Worm (Caenorhabditis elegans): Measurements from ENCODE around the gene ZK637.15.
A peak's percentile ranks its signal among the peaks of the same experiment; 100 is the strongest.

The ZK637.15 gene

ce11 chrIII:8888956-8889355, 30.9 kb upstream of the ZK637.15 start, which contains the start of gene ZK637.14:
Gene ZK637.14 (minus strand): TSS chrIII:8889156.
- TF ChIP-seq ztf-23 (GFP tag; IDR thresholded peaks at IDR 0.05) (peak; percentile 37; the same call in 1 of the 2 replicates), ztf-29 (GFP tag; IDR thresholded peaks at IDR 0.05) (no peak), tab-1 (GFP tag; IDR thresholded peaks at IDR 0.05) (no peak), ref-1 (GFP tag; conservative IDR thresholded peaks at IDR 0.05) (no peak), cog-1 (tag; optimal IDR thresholded peaks at IDR 0.05) (peak; percentile 16)

ce11 chrIII:8889931-8890330, 30.0 kb upstream of the ZK637.15 start, which contains the start of gene lnkn-1:
Gene lnkn-1 (plus strand): TSS chrIII:8890231.
- no peak for TF ChIP-seq cog-1 (tag; optimal IDR thresholded peaks at IDR 0.05)
- TF ChIP-seq flt-1 (GFP tag; IDR thresholded peaks at IDR 0.05), result no peak
- no peak for TF ChIP-seq T22C8.4 (GFP tag; IDR thresholded peaks at IDR 0.05)
- no peak for TF ChIP-seq ztf-29 (GFP tag; IDR thresholded peaks at IDR 0.05)
- TF ChIP-seq tab-1 (GFP tag; IDR thresholded peaks at IDR 0.05), result no peak
- TF ChIP-seq klf-2 (GFP tag; conservative IDR thresholded peaks at IDR 0.05), result no peak
- no peak for TF ChIP-seq ztf-23 (GFP tag; IDR thresholded peaks at IDR 0.05)
- TF ChIP-seq ref-1 (GFP tag; conservative IDR thresholded peaks at IDR 0.05), result no peak
- TF ChIP-seq med-1 (GFP tag; optimal IDR thresholded peaks at IDR 0.05; ENCODE audit: insufficient read depth), result no peak

ce11 chrIII:8893464-8893863, 26.4 kb upstream of the ZK637.15 start, which contains the start of gene ZK637.4:
Gene ZK637.4 (plus strand): TSS chrIII:8893764.
- TF ChIP-seq tab-1 (GFP tag; IDR thresholded peaks at IDR 0.05) (no peak), med-1 (GFP tag; optimal IDR thresholded peaks at IDR 0.05; ENCODE audit: insufficient read depth) (no peak), flt-1 (GFP tag; IDR thresholded peaks at IDR 0.05) (no peak), cog-1 (tag; optimal IDR thresholded peaks at IDR 0.05) (no peak), ref-1 (GFP tag; conservative IDR thresholded peaks at IDR 0.05) (no peak), klf-2 (GFP tag; conservative IDR thresholded peaks at IDR 0.05) (no peak), ztf-23 (GFP tag; IDR thresholded peaks at IDR 0.05) (no peak), T22C8.4 (GFP tag; IDR thresholded peaks at IDR 0.05) (no peak)

- TF ChIP-seq cog-1 (tag; optimal IDR thresholded peaks at IDR 0.05), result no peak
- TF ChIP-seq med-1 (GFP tag; optimal IDR thresholded peaks at IDR 0.05; ENCODE audit: insufficient read depth), result no peak
- TF ChIP-seq flt-1 (GFP tag; IDR thresholded peaks at IDR 0.05), result no peak
- no peak for TF ChIP-seq ztf-29 (GFP tag; IDR thresholded peaks at IDR 0.05)
- no peak for TF ChIP-seq ztf-23 (GFP tag; IDR thresholded peaks at IDR 0.05)
- no peak for TF ChIP-seq klf-2 (GFP tag; conservative IDR thresholded peaks at IDR 0.05)
- TF ChIP-seq ref-1 (GFP tag; conservative IDR thresholded peaks at IDR 0.05), result no peak
- no peak for TF ChIP-seq T22C8.4 (GFP tag; IDR thresholded peaks at IDR 0.05)
- TF ChIP-seq tab-1 (GFP tag; IDR thresholded peaks at IDR 0.05), result no peak
Observed at ce11 chrIII:8894782-8895181, 25.1 kb upstream of the ZK637.15 start, which contains the start of gene asna-1. Gene asna-1 (plus strand): TSS chrIII:8895082.

- no peak for TF ChIP-seq flt-1 (GFP tag; IDR thresholded peaks at IDR 0.05)
- no peak for TF ChIP-seq med-1 (GFP tag; optimal IDR thresholded peaks at IDR 0.05; ENCODE audit: insufficient read depth)
- no peak for TF ChIP-seq tab-1 (GFP tag; IDR thresholded peaks at IDR 0.05)
- TF ChIP-seq T22C8.4 (GFP tag; IDR thresholded peaks at IDR 0.05), result no peak
Observed at ce11 chrIII:8899767-8900166, 20.1 kb upstream of the ZK637.15 start.

ce11 chrIII:8901078-8901477, 18.8 kb upstream of the ZK637.15 start:
- peak; percentile 82; the same call in 1 of the 2 replicates for TF ChIP-seq flt-1 (GFP tag; IDR thresholded peaks at IDR 0.05)
- peak; percentile 19 for TF ChIP-seq cog-1 (tag; optimal IDR thresholded peaks at IDR 0.05)

ce11 chrIII:8903263-8903662, 16.6 kb upstream of the ZK637.15 start:
- no peak for TF ChIP-seq med-1 (GFP tag; optimal IDR thresholded peaks at IDR 0.05; ENCODE audit: insufficient read depth)

ce11 chrIII:8904044-8904443, 15.8 kb upstream of the ZK637.15 start, which contains the start of gene lin-9:
Gene lin-9 (minus strand): TSS chrIII:8904131.
- TF ChIP-seq flt-1 (GFP tag; IDR thresholded peaks at IDR 0.05) (peak; percentile 32; the same call in 1 of the 2 replicates), cog-1 (tag; optimal IDR thresholded peaks at IDR 0.05) (peak; percentile 29), klf-2 (GFP tag; conservative IDR thresholded peaks at IDR 0.05) (no peak), ztf-23 (GFP tag; IDR thresholded peaks at IDR 0.05) (peak; percentile 74; the same call in 1 of the 2 replicates), ztf-29 (GFP tag; IDR thresholded peaks at IDR 0.05) (peak; percentile 39; the same call in 1 of the 2 replicates), T22C8.4 (GFP tag; IDR thresholded peaks at IDR 0.05) (no peak)

- TF ChIP-seq med-1 (GFP tag; optimal IDR thresholded peaks at IDR 0.05; ENCODE audit: insufficient read depth), result no peak
Observed at ce11 chrIII:8904914-8905665, 14.8 kb upstream of the ZK637.15 start, which contains the start of gene unc-32. Gene unc-32 (plus strand): TSS chrIII:8905615.

- TF ChIP-seq med-1 (GFP tag; optimal IDR thresholded peaks at IDR 0.05; ENCODE audit: insufficient read depth), result no peak
- no peak for TF ChIP-seq flt-1 (GFP tag; IDR thresholded peaks at IDR 0.05)
- TF ChIP-seq T22C8.4 (GFP tag; IDR thresholded peaks at IDR 0.05), result no peak
- TF ChIP-seq ztf-23 (GFP tag; IDR thresholded peaks at IDR 0.05), result no peak
- TF ChIP-seq ztf-29 (GFP tag; IDR thresholded peaks at IDR 0.05), result no peak
- TF ChIP-seq tab-1 (GFP tag; IDR thresholded peaks at IDR 0.05), result no peak
- no peak for TF ChIP-seq klf-2 (GFP tag; conservative IDR thresholded peaks at IDR 0.05)
- TF ChIP-seq ref-1 (GFP tag; conservative IDR thresholded peaks at IDR 0.05), result no peak
- no peak for TF ChIP-seq cog-1 (tag; optimal IDR thresholded peaks at IDR 0.05)
Observed at ce11 chrIII:8910139-8910538, 9.7 kb upstream of the ZK637.15 start.
